Worm (Caenorhabditis elegans): ENCODE measurements around the gene nhr-135.

- no peak for TF ChIP-seq elt-1 (tag; optimal IDR thresholded peaks at IDR 0.05)
- TF ChIP-seq elt-3 (tag; optimal IDR thresholded peaks at IDR 0.05) = no peak
- TF ChIP-seq pha-4 (tag; optimal IDR thresholded peaks at IDR 0.05) = no peak
- no peak for TF ChIP-seq fkh-10 (GFP tag; optimal IDR thresholded peaks at IDR 0.05)
- TF ChIP-seq fos-1 (tag; optimal IDR thresholded peaks at IDR 0.05) = no peak
- TF ChIP-seq nhr-11 (tag; optimal IDR thresholded peaks at IDR 0.05) = no peak
- no peak for TF ChIP-seq nfya-1 (tag; optimal IDR thresholded peaks at IDR 0.05; ENCODE audit: insufficient read depth)
- no peak for TF ChIP-seq ama-1 (optimal IDR thresholded peaks at IDR 0.05)
- no peak for TF ChIP-seq zag-1 (tag; optimal IDR thresholded peaks at IDR 0.05)
- no peak for TF ChIP-seq elt-2 (tag; optimal IDR thresholded peaks at IDR 0.05)
- TF ChIP-seq nhr-28 (tag; optimal IDR thresholded peaks at IDR 0.05) = no peak
- no peak for TF ChIP-seq ceh-82 (tag; optimal IDR thresholded peaks at IDR 0.05)
- TF ChIP-seq ztf-11 (tag; optimal IDR thresholded peaks at IDR 0.05) = no peak
- TF ChIP-seq R02D3.7 (tag; optimal IDR thresholded peaks at IDR 0.05) = no peak
Observed at ce11 chrV:7096811-7097210, 3.2 kb upstream of the nhr-135 start.
